Worm (Caenorhabditis elegans) whole organism, L3 larva: ENCODE results near the gene ubc-1.
"Not testable (repeated sequence)": the region's sequence is repeated elsewhere in the genome, so short reads cannot be mapped to it uniquely, and the experiment has no call there.

ENCODE experiments used
- aly-2 ChIP-seq: fragments of 150-350 bp; optimal IDR thresholded peaks from 2 replicates; lab custom pipeline; 2014; ENCODE audit warnings: missing biosample characterization, missing genetic modification characterization
- ceh-28 ChIP-seq: fragments of 150-350 bp; optimal IDR thresholded peaks from 2 replicates; lab custom pipeline; 2014; ENCODE audit warnings: missing biosample characterization, missing genetic modification reagents, missing genetic modification characterization
- egl-27 ChIP-seq: sonication (generic microtip); optimal IDR thresholded peaks from 4 replicates; lab custom pipeline; 2017; ENCODE audit warnings: missing biosample characterization, missing genetic modification reagents, missing genetic modification characterization
- elt-2 ChIP-seq: sonication (generic microtip); optimal IDR thresholded peaks from 2 replicates; lab custom pipeline; 2016; ENCODE audit warnings: missing genetic modification reagents, mild to moderate bottlenecking, missing genetic modification characterization, missing compliant biosample characterization
- fos-1 ChIP-seq: fragments of 150-350 bp; optimal IDR thresholded peaks from 2 replicates; lab custom pipeline; 2014; ENCODE audit warnings: missing biosample characterization, missing genetic modification characterization
- jun-1 ChIP-seq: fragments of 150-350 bp; optimal IDR thresholded peaks from 2 replicates; lab custom pipeline; 2014; ENCODE audit warnings: missing biosample characterization, missing genetic modification reagents, missing genetic modification characterization
- lsy-12 ChIP-seq: sonication (generic microtip); optimal IDR thresholded peaks from 2 replicates; lab custom pipeline; 2016; ENCODE audit warnings: mild to moderate bottlenecking, missing genetic modification characterization, missing compliant biosample characterization
- mml-1 ChIP-seq: fragments of 150-350 bp; sonication (generic microtip); optimal IDR thresholded peaks from 3 replicates; lab custom pipeline; 2014; ENCODE audit warnings: missing biosample characterization, missing genetic modification characterization
- nhr-23 ChIP-seq: fragments of 150-350 bp; optimal IDR thresholded peaks from 2 replicates; lab custom pipeline; 2014; ENCODE audit warnings: missing biosample characterization, missing genetic modification reagents, missing genetic modification characterization
- nhr-237 ChIP-seq: fragments of 150-350 bp; optimal IDR thresholded peaks from 2 replicates; lab custom pipeline; 2014; ENCODE audit warnings: missing biosample characterization, missing genetic modification characterization
- nhr-25 ChIP-seq: sonication (generic microtip); optimal IDR thresholded peaks from 2 replicates; lab custom pipeline; 2017; ENCODE audit warnings: missing biosample characterization, missing genetic modification characterization
- nhr-67 ChIP-seq: fragments of 150-350 bp; optimal IDR thresholded peaks from 2 replicates; lab custom pipeline; 2014; ENCODE audit warnings: missing biosample characterization, missing genetic modification characterization
- nhr-76 ChIP-seq: fragments of 150-350 bp; sonication (generic microtip); optimal IDR thresholded peaks from 5 replicates; lab custom pipeline; 2014; ENCODE audit warnings: missing biosample characterization, missing genetic modification characterization
- nhr-77 ChIP-seq: fragments of 150-350 bp; optimal IDR thresholded peaks from 2 replicates; lab custom pipeline; 2014; ENCODE audit warnings: missing biosample characterization, missing genetic modification characterization
- pha-4 ChIP-seq: fragments of 150-350 bp; optimal IDR thresholded peaks from 2 replicates; lab custom pipeline; 2014; ENCODE audit warnings: missing biosample characterization, missing genetic modification reagents, missing genetic modification characterization
- pqm-1 ChIP-seq: fragments of 150-350 bp; optimal IDR thresholded peaks from 2 replicates; lab custom pipeline; 2017; ENCODE audit warnings: missing biosample characterization, missing genetic modification characterization, inconsistent platforms
- sea-2 ChIP-seq: fragments of 150-350 bp; sonication (generic microtip); optimal IDR thresholded peaks from 4 replicates; lab custom pipeline; 2014; ENCODE audit warnings: missing biosample characterization, missing genetic modification reagents, missing genetic modification characterization
- skn-1 ChIP-seq: fragments of 150-350 bp; optimal IDR thresholded peaks from 2 replicates; lab custom pipeline; 2014; ENCODE audit warnings: missing biosample characterization, missing genetic modification characterization
- unc-39 ChIP-seq: sonication (generic microtip); optimal IDR thresholded peaks from 4 replicates; lab custom pipeline; 2017; ENCODE audit warnings: missing biosample characterization, missing genetic modification characterization
- unc-62 ChIP-seq: fragments of 150-350 bp; sonication (generic microtip); optimal IDR thresholded peaks from 4 replicates; lab custom pipeline; 2014; ENCODE audit warnings: missing biosample characterization, missing genetic modification reagents, missing genetic modification characterization

ubc-1 gene

DNA sequence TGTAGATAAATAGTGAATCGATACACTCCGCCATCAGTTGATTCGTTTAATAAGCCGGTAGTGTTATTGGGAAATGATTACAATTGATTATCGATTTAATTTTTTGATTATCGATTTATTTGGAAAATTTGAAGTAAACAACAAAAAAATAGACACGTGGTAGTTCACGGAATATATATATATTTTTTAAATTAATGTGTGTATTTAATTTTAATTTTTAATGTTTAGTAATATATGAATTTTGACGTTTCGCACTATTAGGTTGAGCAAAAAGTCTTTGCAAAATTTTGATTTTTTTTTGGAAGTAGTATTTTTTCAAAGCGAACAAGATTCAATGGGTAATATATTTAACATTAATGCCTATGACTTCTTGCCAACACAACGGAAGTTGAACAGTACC is 40.2 kb downstream of the ubc-1 start, which contains the start of gene F49F1.12:
Gene F49F1.12 (minus strand): TSS at position 101 of the 400 bp plus-strand sequence.
- TF ChIP-seq sea-2 (GFP tag; lab: Kevin White, UChicago); unc-39 (tag; lab: Kevin White, UChicago); aly-2 (tag; lab: Kevin White, UChicago): not testable (repeated sequence)
- TF ChIP-seq, all 47 proteins: peak for 0; not testable (repeated sequence) for 47

DNA sequence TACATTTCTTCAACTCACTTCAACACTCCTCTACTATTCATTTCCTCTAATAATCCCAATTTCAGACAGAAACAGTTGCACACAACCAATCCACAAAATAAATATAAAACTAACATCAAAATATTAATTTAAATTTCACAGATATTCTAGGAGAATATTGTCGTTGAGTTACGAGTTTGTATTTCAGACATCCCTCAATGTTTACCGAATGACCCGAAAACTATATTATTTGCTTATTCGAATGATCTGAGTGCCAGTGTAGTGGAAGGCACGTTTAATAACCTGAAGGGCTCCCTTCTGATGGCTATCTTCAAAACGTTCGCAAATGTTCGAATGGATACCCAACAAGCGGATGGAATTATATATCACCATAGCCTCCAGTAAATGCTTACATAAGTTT is 42.0 kb downstream of the ubc-1 start, which contains the start of gene R07C12.3:
Gene R07C12.3 (plus strand): TSS at position 301 of the 400 bp plus-strand sequence.
- TF ChIP-seq nhr-25 (tag; lab: Kevin White, UChicago) = no peak
- TF ChIP-seq nhr-67 (tag; lab: Kevin White, UChicago) = no peak
- TF ChIP-seq mml-1 = no peak
- no peak for TF ChIP-seq egl-27 (tag; lab: Kevin White, UChicago)
- no peak for TF ChIP-seq nhr-77 (tag; lab: Kevin White, UChicago)
- TF ChIP-seq, all 47 proteins: peak for 0

DNA sequence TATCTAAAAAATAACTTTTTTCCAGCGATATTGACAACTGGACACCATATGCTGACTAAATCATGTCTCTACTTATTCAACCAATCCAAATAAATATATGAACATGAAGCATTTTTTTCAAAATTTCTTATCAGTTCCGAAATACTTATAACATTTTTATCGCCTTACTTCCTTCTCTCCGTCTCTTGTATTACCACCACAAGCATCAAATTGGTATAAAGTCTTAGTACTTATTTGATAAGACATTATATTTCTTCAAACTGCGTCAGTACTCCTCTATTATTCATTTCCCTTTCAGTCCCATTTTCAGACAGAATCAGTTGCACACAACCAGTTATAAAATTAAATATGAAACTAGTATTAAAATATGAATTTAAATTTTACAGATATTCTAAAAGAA is 45.1 kb downstream of the ubc-1 start:
- peak; percentile 93 for TF ChIP-seq elt-2
- TF ChIP-seq lsy-12 (tag; lab: Kevin White, UChicago) = no peak
- TF ChIP-seq jun-1 (tag; lab: Kevin White, UChicago) = peak; percentile 53
- no peak for TF ChIP-seq unc-62 (GFP tag; lab: Kevin White, UChicago)
- TF ChIP-seq pha-4 = peak; percentile 42
- TF ChIP-seq pqm-1 (tag; lab: Kevin White, UChicago) = peak; percentile 83
- no peak for TF ChIP-seq fos-1 (tag; lab: Kevin White, UChicago)
- TF ChIP-seq, all 47 proteins: peak for 4

DNA sequence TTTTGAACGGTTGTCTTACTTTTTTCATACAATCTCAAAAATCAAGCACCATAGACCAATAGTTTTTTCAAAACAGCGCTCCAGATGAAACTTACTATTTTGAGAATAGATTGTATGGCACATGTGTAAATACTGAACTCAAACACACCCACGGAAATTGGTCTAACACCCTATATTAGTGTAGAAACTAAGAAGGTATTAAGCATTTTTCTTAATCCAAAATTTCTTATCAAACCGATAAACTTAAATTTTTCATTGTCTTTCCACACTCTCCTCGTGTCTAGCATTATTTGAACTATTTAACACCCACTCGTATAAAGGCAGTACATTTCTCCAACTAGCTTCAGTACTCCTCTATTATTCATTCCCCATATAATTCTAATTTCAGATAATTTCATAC is 47.3 kb downstream of the ubc-1 start:
- TF ChIP-seq elt-2 = peak; percentile 51
- TF ChIP-seq nhr-237 = no peak

DNA sequence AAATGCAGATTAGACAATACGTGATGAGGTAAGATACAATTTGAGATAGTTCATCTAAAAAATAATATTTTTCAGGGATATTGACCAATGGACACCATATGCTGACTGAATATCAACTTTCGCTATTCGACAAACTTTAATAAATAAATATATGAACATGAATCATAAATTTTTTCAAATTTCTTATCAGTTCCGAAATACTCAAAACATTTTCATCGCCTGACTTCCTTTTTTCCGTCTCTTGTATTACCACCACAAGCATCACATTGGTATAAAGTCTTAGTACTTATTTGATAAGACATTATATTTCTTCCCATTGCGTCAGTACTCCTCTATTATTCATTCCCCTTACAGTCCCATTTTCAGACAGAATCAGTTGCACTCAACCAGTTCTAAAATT is 49.3 kb downstream of the ubc-1 start, which contains the start of the genes K08D10.10 and R07C12.1:
Gene K08D10.10 (plus strand): TSS at position 93 of the 400 bp plus-strand sequence.
Gene R07C12.1 (plus strand): TSS at position 314 of the 400 bp plus-strand sequence.
- TF ChIP-seq nhr-23 (tag; lab: Kevin White, UChicago) (no peak), elt-2 (peak; percentile 74), nhr-67 (tag; lab: Kevin White, UChicago) (no peak), jun-1 (tag; lab: Kevin White, UChicago) (peak; percentile 10), nhr-76 (tag; lab: Kevin White, UChicago) (no peak), skn-1 (tag; lab: Kevin White, UChicago) (no peak)

DNA sequence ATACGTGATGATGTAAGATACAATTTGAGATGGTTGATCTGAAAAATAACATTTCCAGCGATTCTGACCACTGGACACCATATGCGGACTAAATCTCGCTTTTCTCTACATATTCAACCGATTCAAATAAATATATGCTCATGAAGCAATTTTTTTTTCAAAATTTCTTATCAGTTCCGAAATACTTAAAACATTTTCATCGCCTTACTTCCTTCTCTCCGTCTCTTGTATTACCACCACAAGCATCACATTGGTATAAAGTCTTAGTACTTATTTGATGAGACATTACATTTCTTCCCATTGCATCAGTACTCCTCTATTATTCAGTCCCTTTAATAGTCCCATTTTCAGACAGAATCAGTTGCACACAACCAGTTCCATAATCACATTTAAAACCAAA is 51.8 kb downstream of the ubc-1 start, which contains the start of gene K08D10.14:
Gene K08D10.14 (plus strand): TSS at position 301 of the 400 bp plus-strand sequence.
- TF ChIP-seq elt-2 (peak; percentile 51), aly-2 (tag; lab: Kevin White, UChicago) (no peak), ceh-28 (tag; lab: Kevin White, UChicago) (no peak), sea-2 (GFP tag; lab: Kevin White, UChicago) (no peak)
